Fruit fly (Drosophila melanogaster) whole organism, embryonic: ENCODE results near the gene Acp26Ab.

Experiments
- Asciz ChIP-seq: fragments of 200-800 bp; sonication (Bioruptor generic); optimal IDR thresholded peaks from 2 replicates; lab custom pipeline; 2017; ENCODE audit warnings: missing biosample characterization, mild to moderate bottlenecking, missing genetic modification characterization, missing genetic modification reagents
- Atf3 ChIP-seq: fragments of 200-800 bp; sonication (Bioruptor generic); optimal IDR thresholded peaks from 3 replicates; lab custom pipeline; 2016; ENCODE audit warnings: missing biosample characterization, missing genetic modification characterization
- CG10366 ChIP-seq: fragments of 200-800 bp; sonication (Bioruptor generic); IDR thresholded peaks from 2 replicates; pipeline ENCODE4 v1.3.6; 2022; ENCODE audit warnings: missing biosample characterization, missing genetic modification characterization
- CG11723 ChIP-seq: fragments of 200-800 bp; sonication (Bioruptor generic); optimal IDR thresholded peaks from 2 replicates; lab custom pipeline; 2017; ENCODE audit warnings: missing biosample characterization, mild to moderate bottlenecking, missing genetic modification characterization
- CG12299 ChIP-seq: fragments of 200-800 bp; sonication (Bioruptor generic); optimal IDR thresholded peaks from 2 replicates; lab custom pipeline; 2018; ENCODE audit warnings: missing biosample characterization, mild to moderate bottlenecking, missing genetic modification characterization
- CG13624 ChIP-seq: fragments of 200-800 bp; sonication (Bioruptor generic); optimal IDR thresholded peaks from 2 replicates; lab custom pipeline; 2016; ENCODE audit warnings: missing biosample characterization, missing genetic modification characterization
- CG1603 ChIP-seq: fragments of 200-800 bp; sonication (Bioruptor generic); optimal IDR thresholded peaks from 2 replicates; lab custom pipeline; 2019; ENCODE audit warnings: missing biosample characterization, mild to moderate bottlenecking, missing genetic modification characterization, moderate library complexity
- CG17328 ChIP-seq: fragments of 200-800 bp; sonication (Bioruptor generic); IDR thresholded peaks from 2 replicates; pipeline ENCODE4 v1.3.6; 2022; ENCODE audit warnings: missing biosample characterization, missing genetic modification characterization
- CG3065 ChIP-seq: fragments of 200-800 bp; sonication (Bioruptor generic); optimal IDR thresholded peaks from 2 replicates; lab custom pipeline; 2016; ENCODE audit warnings: missing biosample characterization, missing genetic modification characterization
- CG32532 ChIP-seq: fragments of 200-800 bp; sonication (Bioruptor generic); IDR thresholded peaks from 2 replicates; pipeline ENCODE4 v1.3.6; 2022; ENCODE audit warnings: missing biosample characterization, missing genetic modification characterization
- CG3838 ChIP-seq: fragments of 200-800 bp; sonication (Bioruptor generic); optimal IDR thresholded peaks from 3 replicates; lab custom pipeline; 2016; ENCODE audit warnings: missing biosample characterization, missing genetic modification characterization
- CG3847 ChIP-seq: fragments of 200-800 bp; sonication (Bioruptor generic); IDR thresholded peaks from 2 replicates; pipeline ENCODE4 v1.3.6; 2022; ENCODE audit warnings: missing biosample characterization, missing genetic modification characterization
- CG42726 ChIP-seq: fragments of 200-800 bp; sonication (Bioruptor generic); IDR thresholded peaks from 2 replicates; pipeline ENCODE4 v1.3.6; 2022; ENCODE audit warnings: missing biosample characterization, missing genetic modification characterization; ENCODE audit not compliant: partially characterized antibody
- CG7271 ChIP-seq: fragments of 200-800 bp; sonication (Bioruptor generic); optimal IDR thresholded peaks from 2 replicates; lab custom pipeline; 2018; ENCODE audit warnings: missing biosample characterization, mild to moderate bottlenecking, missing genetic modification characterization, moderate library complexity
- CG8089 ChIP-seq: fragments of 200-800 bp; sonication (Bioruptor generic); optimal IDR thresholded peaks from 3 replicates; lab custom pipeline; 2016; ENCODE audit warnings: missing biosample characterization, missing genetic modification characterization
- CG8290 ChIP-seq, 3 experiments: fragments of 200-800 bp; sonication (Bioruptor generic); optimal IDR thresholded peaks; 2 replicates each; lab custom pipeline; 2016 to 2019; ENCODE audit warnings: missing biosample characterization in 3 of 3, missing genetic modification characterization in 3 of 3, mild to moderate bottlenecking in 2 of 3, moderate library complexity in 1 of 3
- CG8944 ChIP-seq: fragments of 200-800 bp; sonication (Bioruptor generic); optimal IDR thresholded peaks from 3 replicates; lab custom pipeline; 2016; ENCODE audit warnings: missing biosample characterization, missing genetic modification characterization
- Dbx ChIP-seq: fragments of 200-800 bp; sonication (Bioruptor generic); IDR thresholded peaks from 3 replicates; pipeline ENCODE4 v1.3.6; 2022; ENCODE audit warnings: missing biosample characterization, missing genetic modification characterization
- Drgx ChIP-seq: fragments of 200-800 bp; sonication (Bioruptor generic); IDR thresholded peaks from 2 replicates; pipeline ENCODE4 v1.3.6; 2022; ENCODE audit warnings: missing biosample characterization, missing genetic modification characterization
- Eip74EF ChIP-seq, 2 experiments: fragments of 200-800 bp in 1 of 2; fragments of >200 bp in 1 of 2; sonication (Bioruptor generic) in 1 of 2; optimal IDR thresholded peaks; 2 replicates each; lab custom pipeline; 2017 to 2019; ENCODE audit warnings: missing biosample characterization in 2 of 2, missing genetic modification characterization in 2 of 2, mild to moderate bottlenecking in 1 of 2, moderate library complexity in 1 of 2
- Elba2 ChIP-seq: fragments of 200-800 bp; sonication (Bioruptor generic); optimal IDR thresholded peaks from 3 replicates; lab custom pipeline; 2016; ENCODE audit warnings: missing biosample characterization, missing genetic modification characterization
- Hey ChIP-seq: fragments of 200-800 bp; sonication (Bioruptor generic); optimal IDR thresholded peaks from 3 replicates; lab custom pipeline; 2018; ENCODE audit warnings: missing biosample characterization, mild to moderate bottlenecking, missing genetic modification characterization
- Hmr ChIP-seq: fragments of 200-800 bp; sonication (Bioruptor generic); optimal IDR thresholded peaks from 3 replicates; lab custom pipeline; 2017; ENCODE audit warnings: mild to moderate bottlenecking, missing biosample characterization, missing genetic modification reagents, missing genetic modification characterization
- Hr78 ChIP-seq, 2 experiments: fragments of 200-800 bp in 1 of 2; fragments of >200 bp in 1 of 2; sonication (Bioruptor generic) in 1 of 2; optimal IDR thresholded peaks; 2 replicates each; lab custom pipeline; 2017 to 2019; ENCODE audit warnings: missing biosample characterization in 2 of 2, missing genetic modification characterization in 2 of 2, mild to moderate bottlenecking in 1 of 2, moderate library complexity in 1 of 2
- MESR4 ChIP-seq: fragments of 200-800 bp; sonication (Bioruptor generic); optimal IDR thresholded peaks from 2 replicates; lab custom pipeline; 2018; ENCODE audit warnings: missing biosample characterization, mild to moderate bottlenecking, missing genetic modification characterization, moderate library complexity
- NK7.1 ChIP-seq: fragments of 200-800 bp; sonication (Bioruptor generic); optimal IDR thresholded peaks from 3 replicates; lab custom pipeline; 2016; ENCODE audit warnings: missing biosample characterization, missing genetic modification characterization
- ac ChIP-seq: fragments of 200-800 bp; sonication (Bioruptor generic); optimal IDR thresholded peaks from 3 replicates; lab custom pipeline; 2017; ENCODE audit warnings: missing biosample characterization, mild to moderate bottlenecking, missing genetic modification characterization
- cato ChIP-seq: fragments of 200-800 bp; sonication (Bioruptor generic); optimal IDR thresholded peaks from 2 replicates; lab custom pipeline; 2016; ENCODE audit warnings: missing biosample characterization, missing genetic modification characterization, borderline replicate concordance
- cg ChIP-seq: fragments of 200-800 bp; sonication (Bioruptor generic); optimal IDR thresholded peaks from 3 replicates; lab custom pipeline; 2019; ENCODE audit warnings: missing biosample characterization, mild to moderate bottlenecking, missing genetic modification characterization, moderate library complexity
- crp ChIP-seq, 2 experiments: fragments of 200-800 bp; sonication (Bioruptor generic); optimal IDR thresholded peaks; 2 replicates in 1 of 2; 3 replicates in 1 of 2; lab custom pipeline; 2017; ENCODE audit warnings: missing biosample characterization in 2 of 2, missing genetic modification characterization in 2 of 2, mild to moderate bottlenecking in 1 of 2, moderate library complexity in 1 of 2
- dan ChIP-seq: fragments of 200-800 bp; sonication (Bioruptor generic); IDR thresholded peaks from 2 replicates; pipeline ENCODE4 v1.3.6; 2022; ENCODE audit warnings: missing biosample characterization, missing genetic modification characterization
- grau ChIP-seq: fragments of 200-800 bp; optimal IDR thresholded peaks from 3 replicates; lab custom pipeline; 2019; ENCODE audit warnings: missing biosample characterization, mild to moderate bottlenecking, missing genetic modification characterization, moderate library complexity
- gsb-n ChIP-seq: fragments of 200-800 bp; sonication (Bioruptor generic); optimal IDR thresholded peaks from 3 replicates; lab custom pipeline; 2018; ENCODE audit warnings: missing biosample characterization, mild to moderate bottlenecking, missing genetic modification characterization
- hth ChIP-seq: fragments of >200 bp; optimal IDR thresholded peaks from 2 replicates; lab custom pipeline; 2017; ENCODE audit warnings: inconsistent platforms
- ken ChIP-seq: fragments of 200-800 bp; sonication (Bioruptor generic); IDR thresholded peaks from 3 replicates; pipeline ENCODE4 v1.3.6; 2022; ENCODE audit warnings: missing biosample characterization, missing genetic modification characterization
- mld ChIP-seq: fragments of 200-800 bp; sonication (Bioruptor generic); IDR thresholded peaks from 3 replicates; pipeline ENCODE4 v1.3.6; 2022; ENCODE audit warnings: missing biosample characterization, missing genetic modification characterization; ENCODE audit not compliant: partially characterized antibody
- p53 ChIP-seq: fragments of 200-800 bp; sonication (Bioruptor generic); optimal IDR thresholded peaks from 2 replicates; lab custom pipeline; 2016; ENCODE audit warnings: missing biosample characterization, missing genetic modification characterization
- phol ChIP-seq: fragments of 200-800 bp; sonication (Bioruptor generic); optimal IDR thresholded peaks from 3 replicates; lab custom pipeline; 2018; ENCODE audit warnings: missing biosample characterization, mild to moderate bottlenecking, missing genetic modification characterization, moderate library complexity
- pita ChIP-seq: fragments of 200-800 bp; sonication (Bioruptor generic); optimal IDR thresholded peaks from 2 replicates; lab custom pipeline; 2017; ENCODE audit warnings: missing biosample characterization, mild to moderate bottlenecking, missing genetic modification characterization
- sc ChIP-seq, 3 experiments: fragments of >200 bp in 2 of 3; fragments of 200-800 bp in 1 of 3; sonication (Bioruptor generic) in 1 of 3; optimal IDR thresholded peaks; 2 replicates in 2 of 3; 3 replicates in 1 of 3; lab custom pipeline; 2017; ENCODE audit warnings: mild to moderate bottlenecking in 1 of 3, missing biosample characterization in 1 of 3, missing genetic modification characterization in 1 of 3, missing genetic modification reagents in 1 of 3
- sens ChIP-seq: fragments of 200-800 bp; sonication (Bioruptor generic); peaks from one replicate; lab custom pipeline; 2016; ENCODE audit warnings: missing biosample characterization, missing genetic modification characterization
- sima ChIP-seq: fragments of 200-800 bp; sonication (Bioruptor generic); optimal IDR thresholded peaks from 2 replicates; lab custom pipeline; 2016; ENCODE audit warnings: missing biosample characterization, missing genetic modification characterization
- sqz ChIP-seq: fragments of 200-800 bp; sonication (Bioruptor generic); optimal IDR thresholded peaks from 3 replicates; lab custom pipeline; 2018; ENCODE audit warnings: missing biosample characterization, mild to moderate bottlenecking, missing genetic modification characterization
- stc ChIP-seq: fragments of 200-800 bp; sonication (Bioruptor generic); IDR thresholded peaks from 2 replicates; pipeline ENCODE4 v1.3.6; 2022; ENCODE audit warnings: missing biosample characterization, missing genetic modification characterization
- zen ChIP-seq: fragments of 200-800 bp; sonication (Bioruptor generic); optimal IDR thresholded peaks from 3 replicates; lab custom pipeline; 2018; ENCODE audit warnings: missing biosample characterization, mild to moderate bottlenecking, missing genetic modification characterization, moderate library complexity
- zfh1 ChIP-seq: fragments of 200-800 bp; sonication (Bioruptor generic); IDR thresholded peaks from 3 replicates; pipeline ENCODE4 v1.3.6; 2022; ENCODE audit warnings: missing biosample characterization, missing genetic modification characterization

Gene Acp26Ab

dm6 chr2L:5870838-5871702 is 21.6 kb downstream of the Acp26Ab start (continued):
- TF ChIP-seq Hr78 (GFP tag; optimal IDR thresholded peaks at IDR 0.05; lab: Kevin White, UChicago), result peak in 1 of 2 experiments; percentile 86

dm6 chr2L:5866791-5867190 is 25.9 kb downstream of the Acp26Ab start:
- no peak for TF ChIP-seq CG12299 (tag; lab: Kevin White, UChicago)
- peak; percentile 26; the same call in 1 of the 2 replicates for TF ChIP-seq Drgx (GFP tag; lab: Robert Waterston, UW)
- no peak for TF ChIP-seq grau (tag; lab: Kevin White, UChicago)
- peak; percentile 17 for TF ChIP-seq zen
- TF ChIP-seq Atf3 (GFP tag; lab: Kevin White, UChicago), result no peak
- no peak for TF ChIP-seq dan (GFP tag; lab: Robert Waterston, UW)
- TF ChIP-seq cg (GFP tag; lab: Kevin White, UChicago), result no peak
- TF ChIP-seq CG13624 (GFP tag; lab: Kevin White, UChicago), result no peak
- TF ChIP-seq cato (GFP tag; lab: Kevin White, UChicago), result no peak
- TF ChIP-seq CG8290 (GFP tag; optimal IDR thresholded peaks at IDR 0.05; lab: Kevin White, UChicago), result no peak
- peak in 1 of 2 experiments; percentile 44 for TF ChIP-seq CG8290 (tag; optimal IDR thresholded peaks at IDR 0.05; lab: Kevin White, UChicago)
- peak; percentile 65 for TF ChIP-seq CG7271
- no peak for TF ChIP-seq pita (GFP tag; lab: Kevin White, UChicago)
- TF ChIP-seq phol (tag; lab: Kevin White, UChicago), result peak; percentile 36
- TF ChIP-seq CG32532 (GFP tag; lab: Robert Waterston, UW), result no peak
- TF ChIP-seq Dbx (GFP tag; lab: Robert Waterston, UW), result no peak
- TF ChIP-seq CG11723 (GFP tag; lab: Kevin White, UChicago), result no peak
- no peak for TF ChIP-seq gsb-n (tag; lab: Kevin White, UChicago)
- no peak for TF ChIP-seq CG10366
- TF ChIP-seq Hey (tag; lab: Kevin White, UChicago), result no peak
- no peak for TF ChIP-seq Elba2 (GFP tag; lab: Kevin White, UChicago)
- no peak for TF ChIP-seq Hmr (GFP tag; lab: Kevin White, UChicago)
- TF ChIP-seq Asciz (GFP tag; lab: Kevin White, UChicago), result no peak
- no peak for TF ChIP-seq crp (GFP tag; optimal IDR thresholded peaks at IDR 0.05; lab: Kevin White, UChicago)
- TF ChIP-seq CG17328 (GFP tag; lab: Robert Waterston, UW), result peak; percentile 31; the same call in 1 of the 2 replicates
- TF ChIP-seq MESR4 (GFP tag; lab: Kevin White, UChicago), result no peak
- no peak for TF ChIP-seq hth (lab: Kevin White, UChicago)
- TF ChIP-seq zfh1, result 0 out of 3 replicates have a peak, but pooled peaks have one; percentile 36
- no peak for TF ChIP-seq CG8944 (GFP tag; lab: Kevin White, UChicago)
- TF ChIP-seq ken (GFP tag; lab: Robert Waterston, UW), result 0 out of 3 replicates have a peak, but pooled peaks have one; percentile 18
- no peak for TF ChIP-seq stc (GFP tag; lab: Robert Waterston, UW)
- TF ChIP-seq CG42726, result no peak
- TF ChIP-seq Eip74EF (GFP tag; optimal IDR thresholded peaks at IDR 0.05; lab: Kevin White, UChicago), result no peak
- no peak for TF ChIP-seq CG8089 (GFP tag; lab: Kevin White, UChicago)
- TF ChIP-seq CG1603 (tag; lab: Kevin White, UChicago), result peak; percentile 30
- no peak for TF ChIP-seq sqz (GFP tag; lab: Kevin White, UChicago)
- TF ChIP-seq sc (optimal IDR thresholded peaks at IDR 0.05; lab: Kevin White, UChicago), result no peak
- TF ChIP-seq sc (GFP tag; optimal IDR thresholded peaks at IDR 0.05; lab: Kevin White, UChicago), result no peak
- TF ChIP-seq mld (GFP tag; lab: Robert Waterston, UW), result 0 out of 3 replicates have a peak, but pooled peaks have one; percentile 14
- TF ChIP-seq sima, result no peak
- no peak for TF ChIP-seq NK7.1 (GFP tag; lab: Kevin White, UChicago)
- no peak for TF ChIP-seq CG3065 (GFP tag; lab: Kevin White, UChicago)
- peak; percentile 60 for TF ChIP-seq sens
- TF ChIP-seq p53 (GFP tag; lab: Kevin White, UChicago), result no peak
- TF ChIP-seq ac (GFP tag; lab: Kevin White, UChicago), result peak; percentile 29
- TF ChIP-seq CG3838 (GFP tag; lab: Kevin White, UChicago), result no peak
- no peak for TF ChIP-seq CG3847 (GFP tag; lab: Robert Waterston, UW)
